Worm (Caenorhabditis elegans): ENCODE results near the gene T16A9.3.

DNA sequence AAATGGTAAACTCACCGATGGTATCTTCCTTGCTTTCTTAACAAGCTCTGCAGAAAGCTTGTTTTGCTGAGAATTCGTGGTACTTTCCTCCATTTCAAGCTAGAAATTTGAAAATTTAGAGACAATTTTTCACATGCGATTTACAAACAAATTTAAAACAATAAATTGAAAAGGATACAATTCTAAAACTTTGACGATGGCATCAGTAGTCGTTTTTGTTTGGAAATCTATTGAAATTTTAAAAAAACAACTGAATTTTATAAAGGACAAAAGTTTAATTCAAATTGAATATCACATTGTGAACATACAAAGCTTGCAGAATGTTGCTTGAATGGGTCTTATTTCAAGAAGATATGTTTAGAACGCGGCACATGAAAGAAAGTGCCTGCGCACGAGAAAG lies 37.7 kb upstream of the T16A9.3 start, which contains the start of gene ocam-1:
- TF ChIP-seq tra-4 (tag; optimal IDR thresholded peaks at IDR 0.05) (no peak), aly-1 (tag; optimal IDR thresholded peaks at IDR 0.05) (no peak), ama-1 (optimal IDR thresholded peaks at IDR 0.05) (no peak)

Data from whole organism, early embryonic.